Fruit fly (Drosophila melanogaster) whole organism, pupa: ENCODE measurements around the gene Fam92.

ENCODE experiments used
- CG15710 ChIP-seq: fragments of 200-800 bp; sonication (Bioruptor generic); optimal IDR thresholded peaks from 2 replicates; lab custom pipeline; 2018; ENCODE audit warnings: missing biosample characterization, mild to moderate bottlenecking, missing genetic modification characterization, moderate library complexity
- CG32121 ChIP-seq: fragments of 200-800 bp; sonication (Bioruptor generic); IDR thresholded peaks from 2 replicates; pipeline ENCODE4 v1.3.6; 2022; ENCODE audit warnings: missing biosample characterization, missing genetic modification characterization
- CG4496 ChIP-seq: fragments of 200-800 bp; sonication (Bioruptor generic); IDR thresholded peaks from 3 replicates; pipeline ENCODE4 v1.3.6; 2022; ENCODE audit warnings: missing biosample characterization, missing genetic modification characterization
- CG8159 ChIP-seq: fragments of 200-800 bp; sonication (Bioruptor generic); optimal IDR thresholded peaks from 3 replicates; lab custom pipeline; 2018; ENCODE audit warnings: missing biosample characterization, mild to moderate bottlenecking, missing genetic modification characterization, moderate library complexity
- D1 ChIP-seq: fragments of 200-800 bp; sonication (Bioruptor generic); optimal IDR thresholded peaks from 2 replicates; lab custom pipeline; 2018; ENCODE audit warnings: missing biosample characterization, mild to moderate bottlenecking, missing genetic modification characterization, moderate library complexity
- Ets98B ChIP-seq: fragments of 200-800 bp; sonication (Bioruptor generic); IDR thresholded peaks from 2 replicates; pipeline ENCODE4 v1.3.6; 2022; ENCODE audit warnings: missing biosample characterization, missing genetic modification characterization
- Pif1A ChIP-seq: fragments of 200-800 bp; sonication (Bioruptor generic); optimal IDR thresholded peaks from 3 replicates; lab custom pipeline; 2016; ENCODE audit warnings: missing biosample characterization, missing genetic modification characterization
- gl ChIP-seq: fragments of 200-800 bp; sonication (Bioruptor generic); optimal IDR thresholded peaks from 2 replicates; lab custom pipeline; 2018; ENCODE audit warnings: missing biosample characterization, mild to moderate bottlenecking, missing genetic modification characterization

dm6 chr2L:12453192-12453800 lies 28.6 kb downstream of the Fam92 start, which contains the start of gene CG5418:
- TF ChIP-seq Ets98B (GFP tag; lab: Robert Waterston, UW) (no peak), gl (tag; lab: Kevin White, UChicago) (no peak), Pif1A (GFP tag; lab: Kevin White, UChicago) (no peak), D1 (tag; lab: Kevin White, UChicago) (no peak), CG4496 (GFP tag; lab: Robert Waterston, UW) (no peak), CG32121 (GFP tag; lab: Robert Waterston, UW) (no peak), CG15710 (no peak), CG8159 (no peak)
